Fruit fly (Drosophila melanogaster) whole organism, wandering third instar larva: ENCODE results near the gene CG13010.

ENCODE experiments used
- Abd-B ChIP-seq: fragments of >200 bp; optimal IDR thresholded peaks from 2 replicates; lab custom pipeline; 2017; ENCODE audit warnings: missing biosample characterization, missing genetic modification characterization
- CG32264 ChIP-seq: fragments of 200-800 bp; sonication (Bioruptor generic); optimal IDR thresholded peaks from 2 replicates; lab custom pipeline; 2016; ENCODE audit warnings: missing biosample characterization, missing genetic modification characterization
- CG9705 ChIP-seq: fragments of 200-800 bp; sonication (Bioruptor generic); optimal IDR thresholded peaks from 2 replicates; lab custom pipeline; 2018; ENCODE audit warnings: missing biosample characterization, mild to moderate bottlenecking, missing genetic modification characterization
- CrebA ChIP-seq: fragments of 200-800 bp; sonication (Bioruptor generic); optimal IDR thresholded peaks from 2 replicates; lab custom pipeline; 2016; ENCODE audit warnings: missing biosample characterization, mild to moderate bottlenecking, missing genetic modification characterization, borderline replicate concordance
- Dfd ChIP-seq: fragments of >200 bp; optimal IDR thresholded peaks from 2 replicates; lab custom pipeline; 2017; ENCODE audit warnings: missing biosample characterization, missing genetic modification characterization
- Dif ChIP-seq: fragments of 200-275, 200-300 bp; sonication (Bioruptor generic); optimal IDR thresholded peaks from 2 replicates; lab custom pipeline; 2018; ENCODE audit warnings: missing biosample characterization, missing genetic modification characterization; ENCODE audit not compliant: partially characterized antibody
- GATAd ChIP-seq: sonication (Bioruptor generic); optimal IDR thresholded peaks from 2 replicates; lab custom pipeline; 2016; ENCODE audit warnings: missing biosample characterization, missing genetic modification characterization
- HLH106 ChIP-seq: fragments of 200-800 bp; optimal IDR thresholded peaks from 3 replicates; lab custom pipeline; 2019; ENCODE audit warnings: missing biosample characterization, mild to moderate bottlenecking, missing genetic modification characterization, moderate library complexity
- Hnf4 ChIP-seq: fragments of 200-800 bp; sonication (Bioruptor generic); optimal IDR thresholded peaks from 2 replicates; lab custom pipeline; 2016; ENCODE audit warnings: missing biosample characterization, mild to moderate bottlenecking, missing genetic modification characterization
- Hr78 ChIP-seq: fragments of >200 bp; optimal IDR thresholded peaks from 2 replicates; lab custom pipeline; 2017; ENCODE audit warnings: missing biosample characterization, missing genetic modification characterization
- Hr83 ChIP-seq: fragments of 200-300 bp; sonication (Bioruptor generic); optimal IDR thresholded peaks from 2 replicates; lab custom pipeline; 2016; ENCODE audit warnings: missing biosample characterization, mild to moderate bottlenecking, missing genetic modification characterization, moderate library complexity; ENCODE audit not compliant: poor library complexity, severe bottlenecking
- Jra ChIP-seq: sonication (Bioruptor generic); optimal IDR thresholded peaks from 2 replicates; lab custom pipeline; 2016; ENCODE audit warnings: missing biosample characterization, missing genetic modification characterization
- Mio ChIP-seq: sonication (Bioruptor generic); optimal IDR thresholded peaks from 2 replicates; lab custom pipeline; 2016; ENCODE audit warnings: missing biosample characterization, missing genetic modification characterization
- Myc ChIP-seq: fragments of >200 bp; optimal IDR thresholded peaks from 2 replicates; lab custom pipeline; 2017
- N ChIP-seq: fragments of >200 bp; optimal IDR thresholded peaks from 2 replicates; lab custom pipeline; 2018; ENCODE audit warnings: missing biosample characterization, missing external identifiers, missing genetic modification characterization
- OdsH ChIP-seq: fragments of 200-800 bp; sonication (Bioruptor generic); optimal IDR thresholded peaks from 2 replicates; lab custom pipeline; 2016; ENCODE audit warnings: missing biosample characterization, mild to moderate bottlenecking, missing genetic modification characterization
- Rel ChIP-seq, 2 experiments: fragments of 200-800 bp; sonication (Bioruptor generic) in 1 of 2; optimal IDR thresholded peaks; 2 replicates in 1 of 2; 3 replicates in 1 of 2; lab custom pipeline; 2016 to 2019; ENCODE audit warnings: mild to moderate bottlenecking in 2 of 2, missing biosample characterization in 2 of 2, missing genetic modification characterization in 2 of 2, moderate library complexity in 1 of 2
- Sp1 ChIP-seq: fragments of 200-800 bp; sonication (Bioruptor generic); optimal IDR thresholded peaks from 3 replicates; lab custom pipeline; 2019; ENCODE audit warnings: missing biosample characterization, mild to moderate bottlenecking, missing genetic modification characterization, moderate library complexity
- Vsx2 ChIP-seq: fragments of 200-300, 225-300 bp; sonication (Bioruptor generic); optimal IDR thresholded peaks from 2 replicates; lab custom pipeline; 2018; ENCODE audit warnings: missing biosample characterization, missing genetic modification characterization; ENCODE audit not compliant: partially characterized antibody
- br ChIP-seq: fragments of 200-800 bp; sonication (Bioruptor generic); optimal IDR thresholded peaks from 2 replicates; lab custom pipeline; 2016; ENCODE audit warnings: missing biosample characterization, missing genetic modification characterization
- brk ChIP-seq: fragments of 200-800 bp; sonication (Bioruptor generic); optimal IDR thresholded peaks from 2 replicates; lab custom pipeline; 2016; ENCODE audit warnings: missing biosample characterization, mild to moderate bottlenecking, missing genetic modification characterization
- dl ChIP-seq, 2 experiments: fragments of 175-275, 200-275 bp in 1 of 2; fragments of 200-275 bp in 1 of 2; sonication (Bioruptor generic); optimal IDR thresholded peaks; lab custom pipeline; 2018; ENCODE audit warnings: mild to moderate bottlenecking in 2 of 2, missing biosample characterization in 2 of 2, missing genetic modification characterization in 2 of 2, moderate library complexity in 2 of 2; ENCODE audit not compliant: partially characterized antibody in 2 of 2, insufficient read depth in 1 of 2
- dmrt93B ChIP-seq: fragments of 200-800 bp; sonication (Bioruptor generic); optimal IDR thresholded peaks from 2 replicates; lab custom pipeline; 2018; ENCODE audit warnings: missing biosample characterization, mild to moderate bottlenecking, missing genetic modification characterization
- dsf ChIP-seq: sonication (Bioruptor generic); optimal IDR thresholded peaks from 2 replicates; lab custom pipeline; 2016; ENCODE audit warnings: missing biosample characterization, missing genetic modification characterization, borderline replicate concordance
- ey ChIP-seq: fragments of 200-800 bp; sonication (Bioruptor generic); optimal IDR thresholded peaks from 2 replicates; lab custom pipeline; 2016; ENCODE audit warnings: missing biosample characterization, missing genetic modification characterization
- foxo ChIP-seq, 2 experiments: fragments of 200-800 bp; sonication (Bioruptor generic); optimal IDR thresholded peaks; 2 replicates in 1 of 2; 3 replicates in 1 of 2; lab custom pipeline; 2016 to 2017; ENCODE audit warnings: missing biosample characterization in 2 of 2, missing genetic modification characterization in 2 of 2
- fru ChIP-seq: fragments of 200-800 bp; sonication (Bioruptor generic); optimal IDR thresholded peaks from 3 replicates; lab custom pipeline; 2016; ENCODE audit warnings: missing biosample characterization, mild to moderate bottlenecking, missing genetic modification characterization
- h ChIP-seq: fragments of 200-800 bp; sonication (Bioruptor generic); optimal IDR thresholded peaks from 3 replicates; lab custom pipeline; 2016; ENCODE audit warnings: missing biosample characterization, mild to moderate bottlenecking, missing genetic modification characterization
- jim ChIP-seq: fragments of 175-275, 200-325 bp; sonication (Bioruptor generic); optimal IDR thresholded peaks from 2 replicates; lab custom pipeline; 2016; ENCODE audit warnings: missing biosample characterization, mild to moderate bottlenecking, missing genetic modification characterization
- lola ChIP-seq: fragments of >200 bp; optimal IDR thresholded peaks from 2 replicates; lab custom pipeline; 2017; ENCODE audit warnings: missing biosample characterization, missing genetic modification characterization
- pan ChIP-seq: fragments of >200 bp; optimal IDR thresholded peaks from 2 replicates; lab custom pipeline; 2017
- psq ChIP-seq: fragments of 200-800 bp; sonication (Bioruptor generic); optimal IDR thresholded peaks from 3 replicates; lab custom pipeline; 2017; ENCODE audit warnings: missing biosample characterization, mild to moderate bottlenecking, missing genetic modification characterization, moderate library complexity
- rgr ChIP-seq: fragments of 200-800 bp; sonication (Bioruptor generic); optimal IDR thresholded peaks from 3 replicates; lab custom pipeline; 2016; ENCODE audit warnings: missing biosample characterization, mild to moderate bottlenecking, missing genetic modification characterization
- sage ChIP-seq: fragments of 200-800 bp; sonication (Bioruptor generic); optimal IDR thresholded peaks from 2 replicates; lab custom pipeline; 2016; ENCODE audit warnings: missing biosample characterization, mild to moderate bottlenecking, missing genetic modification characterization
- sv ChIP-seq: fragments of 200-800 bp; sonication (Bioruptor generic); optimal IDR thresholded peaks from 3 replicates; lab custom pipeline; 2016; ENCODE audit warnings: missing biosample characterization, missing genetic modification characterization
- tai ChIP-seq: sonication (Bioruptor generic); optimal IDR thresholded peaks from 2 replicates; lab custom pipeline; 2016; ENCODE audit warnings: missing biosample characterization, missing genetic modification characterization
- usp ChIP-seq: fragments of >200 bp; optimal IDR thresholded peaks from 2 replicates; lab custom pipeline; 2017; ENCODE audit warnings: missing biosample characterization, missing genetic modification characterization
- woc ChIP-seq: sonication (Bioruptor generic); optimal IDR thresholded peaks from 2 replicates; lab custom pipeline; 2016; ENCODE audit warnings: missing biosample characterization, mild to moderate bottlenecking, missing genetic modification characterization

The CG13010 gene

dm6 chrX:16683765-16684164, 5.0 kb upstream of the CG13010 start, which contains the start of gene Axs:
TSS of gene Axs (minus strand) at chrX:16683895.
- TF ChIP-seq usp (GFP tag; lab: Kevin White, UChicago) (no peak), Myc (lab: Kevin White, UChicago) (peak; percentile 75), lola (GFP tag; lab: Kevin White, UChicago) (no peak), dl (GFP tag; optimal IDR thresholded peaks at IDR 0.05; lab: Kevin White, UChicago; ENCODE audit: insufficient read depth in 1 of 2, partially characterized antibody in 2 of 2) (no peak), brk (GFP tag; lab: Kevin White, UChicago) (no peak), Hr83 (GFP tag; lab: Kevin White, UChicago) (no peak), jim (no peak), Hnf4 (GFP tag; lab: Kevin White, UChicago) (no peak), sv (no peak), GATAd (GFP tag; lab: Kevin White, UChicago) (no peak), rgr (GFP tag; lab: Kevin White, UChicago) (no peak), Abd-B (no peak), br (GFP tag; lab: Kevin White, UChicago) (no peak), fru (GFP tag; lab: Kevin White, UChicago) (no peak), dmrt93B (no peak), Vsx2 (no peak), Dfd (GFP tag; lab: Kevin White, UChicago) (no peak), tai (GFP tag; lab: Kevin White, UChicago) (no peak), HLH106 (no peak), Mio (GFP tag; lab: Kevin White, UChicago) (no peak), CrebA (GFP tag; lab: Kevin White, UChicago) (no peak), CG32264 (GFP tag; lab: Kevin White, UChicago) (no peak), ey (GFP tag; lab: Kevin White, UChicago) (no peak), foxo (GFP tag; optimal IDR thresholded peaks at IDR 0.05; lab: Kevin White, UChicago) (peak in 1 of 2 experiments; percentile 5), sage (GFP tag; lab: Kevin White, UChicago) (no peak), N (GFP tag; lab: Kevin White, UChicago) (peak; percentile 56), OdsH (no peak), Jra (GFP tag; lab: Kevin White, UChicago) (peak; percentile 55), Dif (GFP tag; lab: Kevin White, UChicago) (peak; percentile 6), pan (lab: Kevin White, UChicago) (no peak), Hr78 (GFP tag; lab: Kevin White, UChicago) (no peak), psq (GFP tag; lab: Kevin White, UChicago) (no peak), CG9705 (GFP tag; lab: Kevin White, UChicago) (no peak), h (GFP tag; lab: Kevin White, UChicago) (no peak), woc (GFP tag; lab: Kevin White, UChicago) (no peak), dsf (GFP tag; lab: Kevin White, UChicago) (no peak), Rel (GFP tag; optimal IDR thresholded peaks at IDR 0.05; lab: Kevin White, UChicago) (no peak), Rel (tag; optimal IDR thresholded peaks at IDR 0.05; lab: Kevin White, UChicago) (no peak), Sp1 (GFP tag; lab: Kevin White, UChicago) (no peak)

dm6 chrX:16677163-16677562, 1.6 kb downstream of the CG13010 start:
- peak; percentile 20 for TF ChIP-seq Sp1 (GFP tag; lab: Kevin White, UChicago)
- peak; percentile 22 for TF ChIP-seq HLH106
- TF ChIP-seq CrebA (GFP tag; lab: Kevin White, UChicago) = no peak

dm6 chrX:16676653-16677052, 2.1 kb downstream of the CG13010 start, which contains the start of gene CG13012:
TSS of gene CG13012 (minus strand) at chrX:16676753.
- no peak for TF ChIP-seq ey (GFP tag; lab: Kevin White, UChicago)
- TF ChIP-seq CG9705 (GFP tag; lab: Kevin White, UChicago) = no peak
- no peak for TF ChIP-seq sage (GFP tag; lab: Kevin White, UChicago)
- TF ChIP-seq rgr (GFP tag; lab: Kevin White, UChicago) = no peak
- TF ChIP-seq GATAd (GFP tag; lab: Kevin White, UChicago) = no peak
- no peak for TF ChIP-seq psq (GFP tag; lab: Kevin White, UChicago)
